Fruit fly (Drosophila melanogaster) whole organism, embryonic: ENCODE data around the gene CG14965.

Experiments
- Atf-2 ChIP-seq: fragments of 200-800 bp; sonication (Bioruptor generic); optimal IDR thresholded peaks from 2 replicates; lab custom pipeline; 2016; ENCODE audit warnings: missing biosample characterization, missing genetic modification characterization
- BEAF-32 ChIP-seq: fragments of 200-800 bp; sonication (Bioruptor generic); optimal IDR thresholded peaks from 3 replicates; lab custom pipeline; 2017; ENCODE audit warnings: missing biosample characterization, missing genetic modification characterization, mild to moderate bottlenecking, moderate library complexity, missing genetic modification reagents
- CG10147 ChIP-seq: fragments of 200-800 bp; sonication (Bioruptor generic); optimal IDR thresholded peaks from 2 replicates; lab custom pipeline; 2019; ENCODE audit warnings: missing biosample characterization, mild to moderate bottlenecking, missing genetic modification characterization, moderate library complexity
- CG1024 ChIP-seq: fragments of 200-800 bp; sonication (Bioruptor generic); IDR thresholded peaks from 2 replicates; pipeline ENCODE4 v1.3.6; 2022; ENCODE audit warnings: missing biosample characterization, missing genetic modification characterization
- CG10274 ChIP-seq: fragments of 200-800 bp; sonication (Bioruptor generic); optimal IDR thresholded peaks from 3 replicates; lab custom pipeline; 2017; ENCODE audit warnings: missing biosample characterization, mild to moderate bottlenecking, missing genetic modification characterization
- CG10543 ChIP-seq: fragments of 200-800 bp; sonication (Bioruptor generic); optimal IDR thresholded peaks from 3 replicates; lab custom pipeline; 2017; ENCODE audit warnings: missing biosample characterization, mild to moderate bottlenecking, missing genetic modification characterization, moderate library complexity
- CG11093 ChIP-seq: fragments of 200-800 bp; sonication (Bioruptor generic); IDR thresholded peaks from 3 replicates; pipeline ENCODE4 v1.3.6; 2022; ENCODE audit warnings: missing biosample characterization, missing genetic modification characterization
- CG12071 ChIP-seq: fragments of 200-800 bp; sonication (Bioruptor generic); optimal IDR thresholded peaks from 3 replicates; lab custom pipeline; 2018; ENCODE audit warnings: missing biosample characterization, mild to moderate bottlenecking, missing genetic modification characterization
- CG13624 ChIP-seq: fragments of 200-800 bp; sonication (Bioruptor generic); optimal IDR thresholded peaks from 2 replicates; lab custom pipeline; 2016; ENCODE audit warnings: missing biosample characterization, missing genetic modification characterization
- CG1647 ChIP-seq: fragments of 200-800 bp; sonication (Bioruptor generic); optimal IDR thresholded peaks from 3 replicates; lab custom pipeline; 2016; ENCODE audit warnings: missing biosample characterization, missing genetic modification characterization
- CG16815 ChIP-seq: fragments of 200-800 bp; sonication (Bioruptor generic); optimal IDR thresholded peaks from 3 replicates; lab custom pipeline; 2017; ENCODE audit warnings: missing biosample characterization, mild to moderate bottlenecking, missing genetic modification characterization
- CG16863 ChIP-seq: fragments of 200-800 bp; sonication (Bioruptor generic); optimal IDR thresholded peaks from 3 replicates; lab custom pipeline; 2016; ENCODE audit warnings: missing biosample characterization, missing genetic modification characterization
- CG17829 ChIP-seq: fragments of 200-800 bp; optimal IDR thresholded peaks from 2 replicates; lab custom pipeline; 2019; ENCODE audit warnings: missing biosample characterization, mild to moderate bottlenecking, missing genetic modification characterization, moderate library complexity
- CG18476 ChIP-seq: fragments of 200-800 bp; sonication (Bioruptor generic); optimal IDR thresholded peaks from 2 replicates; lab custom pipeline; 2016; ENCODE audit warnings: missing biosample characterization, mild to moderate bottlenecking, missing genetic modification characterization
- CG18619 ChIP-seq: fragments of 200-800 bp; sonication (Bioruptor generic); optimal IDR thresholded peaks from 3 replicates; lab custom pipeline; 2017; ENCODE audit warnings: missing biosample characterization, mild to moderate bottlenecking, missing genetic modification characterization
- CG2129 ChIP-seq: fragments of 200-800 bp; sonication (Bioruptor generic); IDR thresholded peaks from 2 replicates; pipeline ENCODE4 v1.3.6; 2022; ENCODE audit warnings: missing biosample characterization, missing genetic modification characterization; ENCODE audit not compliant: partially characterized antibody
- CG32532 ChIP-seq: fragments of 200-800 bp; sonication (Bioruptor generic); IDR thresholded peaks from 2 replicates; pipeline ENCODE4 v1.3.6; 2022; ENCODE audit warnings: missing biosample characterization, missing genetic modification characterization
- CG34376 ChIP-seq: fragments of 200-800 bp; sonication (Bioruptor generic); optimal IDR thresholded peaks from 2 replicates; lab custom pipeline; 2018; ENCODE audit warnings: missing biosample characterization, mild to moderate bottlenecking, missing genetic modification characterization
- CG4820 ChIP-seq: fragments of 200-800 bp; sonication (Bioruptor generic); optimal IDR thresholded peaks from 3 replicates; lab custom pipeline; 2016; ENCODE audit warnings: missing biosample characterization, missing genetic modification characterization
- CG8388 ChIP-seq: fragments of 200-800 bp; sonication (Bioruptor generic); optimal IDR thresholded peaks from 2 replicates; lab custom pipeline; 2019; ENCODE audit warnings: missing biosample characterization, mild to moderate bottlenecking, missing genetic modification characterization, moderate library complexity
- CG8944 ChIP-seq: fragments of 200-800 bp; sonication (Bioruptor generic); optimal IDR thresholded peaks from 3 replicates; lab custom pipeline; 2016; ENCODE audit warnings: missing biosample characterization, missing genetic modification characterization
- Doc3 ChIP-seq: fragments of 200-800 bp; sonication (Bioruptor generic); IDR thresholded peaks from 3 replicates; pipeline ENCODE4 v1.3.6; 2022; ENCODE audit warnings: missing biosample characterization, missing genetic modification characterization; ENCODE audit not compliant: partially characterized antibody
- ERR ChIP-seq: fragments of 200-800 bp; sonication (Bioruptor generic); optimal IDR thresholded peaks from 2 replicates; lab custom pipeline; 2016; ENCODE audit warnings: missing biosample characterization, missing genetic modification characterization
- Eip74EF ChIP-seq, 2 experiments: fragments of 200-800 bp in 1 of 2; fragments of >200 bp in 1 of 2; sonication (Bioruptor generic) in 1 of 2; optimal IDR thresholded peaks; 2 replicates each; lab custom pipeline; 2017 to 2019; ENCODE audit warnings: missing biosample characterization in 2 of 2, missing genetic modification characterization in 2 of 2, mild to moderate bottlenecking in 1 of 2, moderate library complexity in 1 of 2
- GATAe ChIP-seq: fragments of 200-800 bp; sonication (Bioruptor generic); conservative IDR thresholded peaks from 2 replicates; pipeline ENCODE4 v1.3.6; 2022; ENCODE audit warnings: missing biosample characterization, missing genetic modification characterization
- HLH3B ChIP-seq: fragments of 200-800 bp; sonication (Bioruptor generic); IDR thresholded peaks from 2 replicates; pipeline ENCODE4 v1.3.6; 2022; ENCODE audit warnings: missing biosample characterization, missing genetic modification characterization
- Hey ChIP-seq: fragments of 200-800 bp; sonication (Bioruptor generic); optimal IDR thresholded peaks from 3 replicates; lab custom pipeline; 2018; ENCODE audit warnings: missing biosample characterization, mild to moderate bottlenecking, missing genetic modification characterization
- Hr3 ChIP-seq: fragments of 200-800 bp; sonication (Bioruptor generic); optimal IDR thresholded peaks from 3 replicates; lab custom pipeline; 2016; ENCODE audit warnings: missing biosample characterization, missing genetic modification characterization
- Hsf ChIP-seq: fragments of 200-800 bp; sonication (Bioruptor generic); optimal IDR thresholded peaks from 3 replicates; lab custom pipeline; 2016; ENCODE audit warnings: missing biosample characterization, missing genetic modification characterization
- MBD-R2 ChIP-seq: fragments of 200-800 bp; sonication (Bioruptor generic); IDR thresholded peaks from 2 replicates; pipeline ENCODE4 v1.3.6; 2022; ENCODE audit warnings: missing biosample characterization, missing genetic modification characterization
- NC2α ChIP-seq: fragments of 200-800 bp; sonication (Bioruptor generic); optimal IDR thresholded peaks from 2 replicates; lab custom pipeline; 2016; ENCODE audit warnings: missing biosample characterization, missing genetic modification characterization
- Nf-YC ChIP-seq: fragments of 200-800 bp; optimal IDR thresholded peaks from 3 replicates; lab custom pipeline; 2019; ENCODE audit warnings: missing biosample characterization, mild to moderate bottlenecking, missing genetic modification characterization, moderate library complexity
- Ravus ChIP-seq: fragments of 200-800 bp; sonication (Bioruptor generic); IDR thresholded peaks from 2 replicates; pipeline ENCODE4 v1.3.6; 2022; ENCODE audit warnings: missing biosample characterization, missing genetic modification characterization
- Six4 ChIP-seq: fragments of 200-800 bp; sonication (Bioruptor generic); optimal IDR thresholded peaks from 2 replicates; lab custom pipeline; 2016; ENCODE audit warnings: missing biosample characterization, missing genetic modification characterization
- Sox100B ChIP-seq: fragments of 200-800 bp; sonication (Bioruptor generic); optimal IDR thresholded peaks from 3 replicates; lab custom pipeline; 2018; ENCODE audit warnings: missing biosample characterization, mild to moderate bottlenecking, missing genetic modification characterization
- Tbp ChIP-seq: fragments of >200 bp; optimal IDR thresholded peaks from 2 replicates; lab custom pipeline; 2018; ENCODE audit warnings: missing biosample characterization, missing genetic modification characterization
- Xrp1 ChIP-seq: fragments of 200-800 bp; sonication (Bioruptor generic); IDR thresholded peaks from 2 replicates; pipeline ENCODE4 v1.3.6; 2022; ENCODE audit warnings: missing biosample characterization, missing genetic modification characterization
- bab2 ChIP-seq: fragments of 200-800 bp; sonication (Bioruptor generic); optimal IDR thresholded peaks from 2 replicates; lab custom pipeline; 2016; ENCODE audit warnings: missing biosample characterization, missing genetic modification characterization
- bbx ChIP-seq: fragments of 200-800 bp; sonication (Bioruptor generic); IDR thresholded peaks from 2 replicates; pipeline ENCODE4 v1.3.6; 2022; ENCODE audit warnings: missing biosample characterization, missing genetic modification characterization; ENCODE audit not compliant: partially characterized antibody
- bsh ChIP-seq, 2 experiments: fragments of 200-800 bp; sonication (Bioruptor generic); optimal IDR thresholded peaks; 2 replicates each; lab custom pipeline; 2017 to 2018; ENCODE audit warnings: mild to moderate bottlenecking in 2 of 2, missing biosample characterization in 2 of 2, missing genetic modification characterization in 2 of 2, moderate library complexity in 1 of 2
- cato ChIP-seq: fragments of 200-800 bp; sonication (Bioruptor generic); optimal IDR thresholded peaks from 2 replicates; lab custom pipeline; 2016; ENCODE audit warnings: missing biosample characterization, missing genetic modification characterization, borderline replicate concordance
- dmrt99B ChIP-seq: fragments of 200-800 bp; sonication (Bioruptor generic); optimal IDR thresholded peaks from 2 replicates; lab custom pipeline; 2018; ENCODE audit warnings: missing biosample characterization, mild to moderate bottlenecking, missing genetic modification characterization, moderate library complexity
- grau ChIP-seq: fragments of 200-800 bp; optimal IDR thresholded peaks from 3 replicates; lab custom pipeline; 2019; ENCODE audit warnings: missing biosample characterization, mild to moderate bottlenecking, missing genetic modification characterization, moderate library complexity
- gsb-n ChIP-seq: fragments of 200-800 bp; sonication (Bioruptor generic); optimal IDR thresholded peaks from 3 replicates; lab custom pipeline; 2018; ENCODE audit warnings: missing biosample characterization, mild to moderate bottlenecking, missing genetic modification characterization
- hb ChIP-seq: fragments of 200-800 bp; sonication (Bioruptor generic); IDR thresholded peaks from 3 replicates; pipeline ENCODE4 v1.3.6; 2022; ENCODE audit warnings: missing biosample characterization, missing genetic modification characterization; ENCODE audit not compliant: partially characterized antibody
- lmd ChIP-seq: fragments of 200-800 bp; sonication (Bioruptor generic); IDR thresholded peaks from 2 replicates; pipeline ENCODE4 v1.3.6; 2022; ENCODE audit warnings: missing biosample characterization, missing genetic modification characterization
- odd ChIP-seq: fragments of 200-800 bp; sonication (Bioruptor generic); optimal IDR thresholded peaks from 2 replicates; lab custom pipeline; 2017; ENCODE audit warnings: missing biosample characterization, mild to moderate bottlenecking, missing genetic modification characterization
- pros ChIP-seq: fragments of 200-800 bp; sonication (Bioruptor generic); optimal IDR thresholded peaks from 3 replicates; lab custom pipeline; 2019; ENCODE audit warnings: missing biosample characterization, mild to moderate bottlenecking, missing genetic modification characterization, moderate library complexity
- sr ChIP-seq: fragments of 200-800 bp; sonication (Bioruptor generic); IDR thresholded peaks from 3 replicates; pipeline ENCODE4 v1.3.6; 2022; ENCODE audit warnings: missing biosample characterization, missing genetic modification characterization
- tgo ChIP-seq: fragments of 200-800 bp; sonication (Bioruptor generic); IDR thresholded peaks from 3 replicates; pipeline ENCODE4 v1.3.6; 2022; ENCODE audit warnings: missing biosample characterization, missing genetic modification characterization
- zfh2 ChIP-seq: fragments of 200-800 bp; sonication (Bioruptor generic); optimal IDR thresholded peaks from 2 replicates; lab custom pipeline; 2016; ENCODE audit warnings: missing biosample characterization, missing genetic modification characterization

The CG14965 gene

dm6 chr3L:3179474-3179873 is 12.8 kb downstream of the CG14965 start (continued):
- peak; percentile 83 for TF ChIP-seq gsb-n
- TF ChIP-seq Hsf (GFP tag; lab: Kevin White, UChicago), result peak; percentile 82
- no peak for TF ChIP-seq pros
- peak; percentile 71 to 90 for TF ChIP-seq bsh (GFP tag; optimal IDR thresholded peaks at IDR 0.05; lab: Kevin White, UChicago)
- peak; percentile 89 for TF ChIP-seq CG32532 (GFP tag; lab: Robert Waterston, UW)
- peak; percentile 96 for TF ChIP-seq Xrp1 (GFP tag; lab: Robert Waterston, UW)
- no peak for TF ChIP-seq bbx (GFP tag; lab: Robert Waterston, UW)
- no peak for TF ChIP-seq CG12071
- peak; percentile 87 for TF ChIP-seq tgo (GFP tag; lab: Robert Waterston, UW)
- no peak for TF ChIP-seq Tbp
- TF ChIP-seq Doc3 (GFP tag; lab: Robert Waterston, UW), result no peak
- peak; percentile 59 for TF ChIP-seq CG34376 (GFP tag; lab: Kevin White, UChicago)
- no peak for TF ChIP-seq odd (GFP tag; lab: Kevin White, UChicago)
- peak; percentile 86 for TF ChIP-seq HLH3B (GFP tag; lab: Robert Waterston, UW)
- TF ChIP-seq CG17829, result peak; percentile 89
- TF ChIP-seq CG16863, result peak; percentile 79
- no peak for TF ChIP-seq Nf-YC (tag; lab: Kevin White, UChicago)
- peak; percentile 53 for TF ChIP-seq NC2α (GFP tag; lab: Kevin White, UChicago)
- peak; percentile 60 for TF ChIP-seq CG10274 (GFP tag; lab: Kevin White, UChicago)
- no peak for TF ChIP-seq CG2129 (GFP tag; lab: Robert Waterston, UW)
- TF ChIP-seq cato, result peak; percentile 45
- TF ChIP-seq Atf-2 (GFP tag; lab: Kevin White, UChicago), result peak; percentile 58
- peak; percentile 84 for TF ChIP-seq CG8388 (GFP tag; lab: Kevin White, UChicago)
- peak; percentile 82 for TF ChIP-seq CG18619 (GFP tag; lab: Kevin White, UChicago)
- TF ChIP-seq Eip74EF (GFP tag; optimal IDR thresholded peaks at IDR 0.05; lab: Kevin White, UChicago), result no peak
- TF ChIP-seq ERR, result peak; percentile 62
- peak; percentile 82 for TF ChIP-seq Six4
- TF ChIP-seq Hey (tag; lab: Kevin White, UChicago), result no peak
- no peak for TF ChIP-seq Sox100B (GFP tag; lab: Kevin White, UChicago)
- TF ChIP-seq CG4820, result peak; percentile 87
- TF ChIP-seq CG11093 (GFP tag; lab: Robert Waterston, UW), result peak; percentile 86
- no peak for TF ChIP-seq hb (GFP tag; lab: Robert Waterston, UW)
- TF ChIP-seq CG1024 (GFP tag; lab: Robert Waterston, UW), result peak; percentile 56; the same call in 1 of the 2 replicates
- TF ChIP-seq zfh2 (GFP tag; lab: Kevin White, UChicago), result peak; percentile 74
- TF ChIP-seq lmd (GFP tag; lab: Robert Waterston, UW), result peak; percentile 90
- TF ChIP-seq CG1647, result peak; percentile 61
- peak; percentile 87 for TF ChIP-seq grau
- peak; percentile 46; the same call in 1 of the 3 replicates for TF ChIP-seq sr (GFP tag; lab: Robert Waterston, UW)
- TF ChIP-seq CG10147 (GFP tag; lab: Kevin White, UChicago), result no peak
- peak; percentile 53 for TF ChIP-seq Ravus (GFP tag; lab: Robert Waterston, UW)
- peak; percentile 22 for TF ChIP-seq CG8944 (GFP tag; lab: Kevin White, UChicago)
- TF ChIP-seq CG10543 (GFP tag; lab: Kevin White, UChicago), result peak; percentile 26
- peak; percentile 88 for TF ChIP-seq bab2 (GFP tag; lab: Kevin White, UChicago)
- TF ChIP-seq GATAe (GFP tag; lab: Robert Waterston, UW), result peak; percentile 75; the same call in 1 of the 2 replicates
- TF ChIP-seq Hr3, result peak; percentile 62
- TF ChIP-seq dmrt99B (tag; lab: Kevin White, UChicago), result no peak
- peak; percentile 57 for TF ChIP-seq CG16815 (GFP tag; lab: Kevin White, UChicago)
- TF ChIP-seq MBD-R2 (GFP tag; lab: Robert Waterston, UW), result peak; percentile 76
- peak; percentile 82 for TF ChIP-seq CG18476 (GFP tag; lab: Kevin White, UChicago)
- no peak for TF ChIP-seq BEAF-32
- peak; percentile 78 for TF ChIP-seq CG13624 (GFP tag; lab: Kevin White, UChicago)
